Fruit fly (Drosophila melanogaster) whole organism, embryonic: ENCODE measurements around the gene CG7943.

Experiments
- ATbp ChIP-seq: fragments of 200-800 bp; sonication (Bioruptor generic); optimal IDR thresholded peaks from 2 replicates; lab custom pipeline; 2017; ENCODE audit warnings: missing biosample characterization, mild to moderate bottlenecking, missing genetic modification characterization, missing genetic modification reagents
- CG12299 ChIP-seq: fragments of 200-800 bp; sonication (Bioruptor generic); optimal IDR thresholded peaks from 2 replicates; lab custom pipeline; 2018; ENCODE audit warnings: missing biosample characterization, mild to moderate bottlenecking, missing genetic modification characterization
- CG12659 ChIP-seq: fragments of 200-800 bp; sonication (Bioruptor generic); optimal IDR thresholded peaks from 3 replicates; lab custom pipeline; 2017; ENCODE audit warnings: mild to moderate bottlenecking, missing biosample characterization, missing genetic modification reagents, missing genetic modification characterization
- CG14441 ChIP-seq: fragments of 200-800 bp; sonication (Bioruptor generic); IDR thresholded peaks from 2 replicates; pipeline ENCODE4 v1.3.6; 2022; ENCODE audit warnings: missing biosample characterization, missing genetic modification characterization
- CG14710 ChIP-seq: fragments of 200-800 bp; sonication (Bioruptor generic); optimal IDR thresholded peaks from 3 replicates; lab custom pipeline; 2019; ENCODE audit warnings: missing biosample characterization, mild to moderate bottlenecking, missing genetic modification characterization, moderate library complexity
- CG14965 ChIP-seq: fragments of 200-800 bp; sonication (Bioruptor generic); optimal IDR thresholded peaks from 2 replicates; lab custom pipeline; 2016; ENCODE audit warnings: missing biosample characterization, missing genetic modification characterization, borderline replicate concordance
- CG17829 ChIP-seq: fragments of 200-800 bp; optimal IDR thresholded peaks from 2 replicates; lab custom pipeline; 2019; ENCODE audit warnings: missing biosample characterization, mild to moderate bottlenecking, missing genetic modification characterization, moderate library complexity
- CG18476 ChIP-seq: fragments of 200-800 bp; sonication (Bioruptor generic); optimal IDR thresholded peaks from 2 replicates; lab custom pipeline; 2016; ENCODE audit warnings: missing biosample characterization, mild to moderate bottlenecking, missing genetic modification characterization
- CG18619 ChIP-seq: fragments of 200-800 bp; sonication (Bioruptor generic); optimal IDR thresholded peaks from 3 replicates; lab custom pipeline; 2017; ENCODE audit warnings: missing biosample characterization, mild to moderate bottlenecking, missing genetic modification characterization
- CG31388 ChIP-seq: fragments of 200-800 bp; sonication (Bioruptor generic); optimal IDR thresholded peaks from 2 replicates; lab custom pipeline; 2016; ENCODE audit warnings: missing biosample characterization, missing genetic modification characterization
- CG33557 ChIP-seq: fragments of 200-800 bp; sonication (Bioruptor generic); optimal IDR thresholded peaks from 2 replicates; lab custom pipeline; 2019; ENCODE audit warnings: missing biosample characterization, mild to moderate bottlenecking, missing genetic modification characterization, moderate library complexity
- CG34422 ChIP-seq: fragments of 200-800 bp; sonication (Bioruptor generic); IDR thresholded peaks from 3 replicates; pipeline ENCODE4 v1.3.6; 2022; ENCODE audit warnings: missing biosample characterization, missing genetic modification characterization
- CG3726 ChIP-seq: fragments of 200-800 bp; sonication (Bioruptor generic); IDR thresholded peaks from 3 replicates; pipeline ENCODE4, ENCODE4 v1.3.6; 2022; ENCODE audit warnings: missing biosample characterization, missing genetic modification characterization
- CG5180 ChIP-seq: fragments of 200-800 bp; sonication (Bioruptor generic); optimal IDR thresholded peaks from 3 replicates; lab custom pipeline; 2017; ENCODE audit warnings: missing biosample characterization, missing genetic modification characterization, mild to moderate bottlenecking, moderate library complexity, missing genetic modification reagents
- CG5953 ChIP-seq: fragments of 200-800 bp; sonication (Bioruptor generic); IDR thresholded peaks from 2 replicates; pipeline ENCODE4 v1.3.6; 2022; ENCODE audit warnings: missing biosample characterization, missing genetic modification characterization
- CG8089 ChIP-seq: fragments of 200-800 bp; sonication (Bioruptor generic); optimal IDR thresholded peaks from 3 replicates; lab custom pipeline; 2016; ENCODE audit warnings: missing biosample characterization, missing genetic modification characterization
- CG8765 ChIP-seq: fragments of 200-800 bp; sonication (Bioruptor generic); IDR thresholded peaks from 2 replicates; pipeline ENCODE4 v1.3.6; 2022; ENCODE audit warnings: missing biosample characterization, missing genetic modification characterization
- CHES-1-like ChIP-seq: fragments of 200-800 bp; sonication (Bioruptor generic); optimal IDR thresholded peaks from 2 replicates; lab custom pipeline; 2016; ENCODE audit warnings: missing biosample characterization, missing genetic modification characterization
- Chrac-16 ChIP-seq: fragments of 200-800 bp; sonication (Bioruptor generic); optimal IDR thresholded peaks from 3 replicates; lab custom pipeline; 2016; ENCODE audit warnings: missing biosample characterization, missing genetic modification characterization
- Dad ChIP-seq: fragments of 200-800 bp; sonication (Bioruptor generic); optimal IDR thresholded peaks from 3 replicates; lab custom pipeline; 2016; ENCODE audit warnings: missing biosample characterization, missing genetic modification characterization
- Elba2 ChIP-seq: fragments of 200-800 bp; sonication (Bioruptor generic); optimal IDR thresholded peaks from 3 replicates; lab custom pipeline; 2016; ENCODE audit warnings: missing biosample characterization, missing genetic modification characterization
- Gsc ChIP-seq: fragments of 200-800 bp; sonication (Bioruptor generic); IDR thresholded peaks from 2 replicates; pipeline ENCODE4 v1.3.6; 2022; ENCODE audit warnings: missing biosample characterization, missing genetic modification characterization
- Hand ChIP-seq: fragments of 200-800 bp; sonication (Bioruptor generic); optimal IDR thresholded peaks from 2 replicates; lab custom pipeline; 2017; ENCODE audit warnings: mild to moderate bottlenecking, missing biosample characterization, missing genetic modification reagents, missing genetic modification characterization
- HmgD ChIP-seq: fragments of 200-800 bp; sonication (Bioruptor generic); optimal IDR thresholded peaks from 3 replicates; lab custom pipeline; 2016; ENCODE audit warnings: missing biosample characterization, missing genetic modification characterization
- Hr78 ChIP-seq, 2 experiments: fragments of 200-800 bp in 1 of 2; fragments of >200 bp in 1 of 2; sonication (Bioruptor generic) in 1 of 2; optimal IDR thresholded peaks; 2 replicates each; lab custom pipeline; 2017 to 2019; ENCODE audit warnings: missing biosample characterization in 2 of 2, missing genetic modification characterization in 2 of 2, mild to moderate bottlenecking in 1 of 2, moderate library complexity in 1 of 2
- Med ChIP-seq: fragments of 200-800 bp; sonication (Bioruptor generic); peaks from one replicate; lab custom pipeline; 2016; ENCODE audit warnings: missing biosample characterization, missing genetic modification characterization, mild to moderate bottlenecking, inconsistent platforms, moderate library complexity
- Nf-YC ChIP-seq: fragments of 200-800 bp; optimal IDR thresholded peaks from 3 replicates; lab custom pipeline; 2019; ENCODE audit warnings: missing biosample characterization, mild to moderate bottlenecking, missing genetic modification characterization, moderate library complexity
- Poxn ChIP-seq: fragments of 200-800 bp; sonication (Bioruptor generic); IDR thresholded peaks from 2 replicates; pipeline ENCODE4 v1.3.6; 2022; ENCODE audit warnings: missing biosample characterization, missing genetic modification characterization
- Rfx ChIP-seq: fragments of 200-800 bp; sonication (Bioruptor generic); IDR thresholded peaks from 2 replicates; pipeline ENCODE4 v1.3.6; 2022; ENCODE audit warnings: missing biosample characterization, missing genetic modification characterization
- Sin3A ChIP-seq: fragments of >200 bp; optimal IDR thresholded peaks from 2 replicates; lab custom pipeline; 2018
- Vsx1 ChIP-seq: fragments of 200-800 bp; sonication (Bioruptor generic); optimal IDR thresholded peaks from 2 replicates; lab custom pipeline; 2017; ENCODE audit warnings: missing biosample characterization, mild to moderate bottlenecking, missing genetic modification characterization, missing genetic modification reagents
- ap ChIP-seq: fragments of 200-800 bp; sonication (Bioruptor generic); IDR thresholded peaks from 2 replicates; pipeline ENCODE4 v1.3.6; 2022; ENCODE audit warnings: missing biosample characterization, missing genetic modification characterization
- ato ChIP-seq: fragments of 200-800 bp; sonication (Bioruptor generic); IDR thresholded peaks from 2 replicates; pipeline ENCODE4 v1.3.6; 2022; ENCODE audit warnings: missing biosample characterization, missing genetic modification characterization; ENCODE audit not compliant: partially characterized antibody
- az2 ChIP-seq: fragments of 200-800 bp; sonication (Bioruptor generic); optimal IDR thresholded peaks from 3 replicates; lab custom pipeline; 2016; ENCODE audit warnings: missing biosample characterization, missing genetic modification characterization
- br ChIP-seq: fragments of >200 bp; optimal IDR thresholded peaks from 2 replicates; lab custom pipeline; 2017
- fu2 ChIP-seq: fragments of 200-800 bp; sonication (Bioruptor generic); optimal IDR thresholded peaks from 2 replicates; lab custom pipeline; 2016; ENCODE audit warnings: missing biosample characterization, missing genetic modification characterization
- gcm2 ChIP-seq: fragments of 200-800 bp; sonication (Bioruptor generic); optimal IDR thresholded peaks from 2 replicates; lab custom pipeline; 2016; ENCODE audit warnings: missing biosample characterization, missing genetic modification characterization
- gem ChIP-seq: fragments of 200-800 bp; sonication (Bioruptor generic); optimal IDR thresholded peaks from 2 replicates; lab custom pipeline; 2019; ENCODE audit warnings: missing biosample characterization, mild to moderate bottlenecking, missing genetic modification characterization, moderate library complexity
- grau ChIP-seq: fragments of 200-800 bp; optimal IDR thresholded peaks from 3 replicates; lab custom pipeline; 2019; ENCODE audit warnings: missing biosample characterization, mild to moderate bottlenecking, missing genetic modification characterization, moderate library complexity
- jumu ChIP-seq: fragments of 200-800 bp; sonication (Bioruptor generic); optimal IDR thresholded peaks from 3 replicates; lab custom pipeline; 2016; ENCODE audit warnings: missing biosample characterization, missing genetic modification characterization
- mam ChIP-seq: fragments of 200-800 bp; sonication (Bioruptor generic); optimal IDR thresholded peaks from 3 replicates; lab custom pipeline; 2016; ENCODE audit warnings: missing biosample characterization, missing genetic modification characterization
- nerfin-1 ChIP-seq: fragments of 200-800 bp; sonication (Bioruptor generic); optimal IDR thresholded peaks from 3 replicates; lab custom pipeline; 2019; ENCODE audit warnings: missing biosample characterization, mild to moderate bottlenecking, missing genetic modification characterization, moderate library complexity
- nmo ChIP-seq: fragments of 200-800 bp; sonication (Bioruptor generic); optimal IDR thresholded peaks from 2 replicates; lab custom pipeline; 2018; ENCODE audit warnings: missing biosample characterization, mild to moderate bottlenecking, missing genetic modification characterization, moderate library complexity
- sc ChIP-seq, 3 experiments: fragments of >200 bp in 2 of 3; fragments of 200-800 bp in 1 of 3; sonication (Bioruptor generic) in 1 of 3; optimal IDR thresholded peaks; 2 replicates in 2 of 3; 3 replicates in 1 of 3; lab custom pipeline; 2017; ENCODE audit warnings: mild to moderate bottlenecking in 1 of 3, missing biosample characterization in 1 of 3, missing genetic modification characterization in 1 of 3, missing genetic modification reagents in 1 of 3
- sens ChIP-seq: fragments of 200-800 bp; sonication (Bioruptor generic); peaks from one replicate; lab custom pipeline; 2016; ENCODE audit warnings: missing biosample characterization, missing genetic modification characterization
- sisA ChIP-seq: fragments of 200-800 bp; sonication (Bioruptor generic); IDR thresholded peaks from 2 replicates; pipeline ENCODE4 v1.3.6; 2022; ENCODE audit warnings: missing biosample characterization, missing genetic modification characterization
- tgo ChIP-seq: fragments of 200-800 bp; sonication (Bioruptor generic); IDR thresholded peaks from 3 replicates; pipeline ENCODE4 v1.3.6; 2022; ENCODE audit warnings: missing biosample characterization, missing genetic modification characterization
- tio ChIP-seq: fragments of 200-800 bp; sonication (Bioruptor generic); optimal IDR thresholded peaks from 2 replicates; lab custom pipeline; 2017; ENCODE audit warnings: missing biosample characterization, missing genetic modification characterization, inconsistent platforms
- trem ChIP-seq: fragments of 200-800 bp; optimal IDR thresholded peaks from 3 replicates; lab custom pipeline; 2019; ENCODE audit warnings: missing biosample characterization, mild to moderate bottlenecking, missing genetic modification characterization, moderate library complexity
- zfh1 ChIP-seq: fragments of 200-800 bp; sonication (Bioruptor generic); IDR thresholded peaks from 3 replicates; pipeline ENCODE4 v1.3.6; 2022; ENCODE audit warnings: missing biosample characterization, missing genetic modification characterization

The CG7943 gene

DNA sequence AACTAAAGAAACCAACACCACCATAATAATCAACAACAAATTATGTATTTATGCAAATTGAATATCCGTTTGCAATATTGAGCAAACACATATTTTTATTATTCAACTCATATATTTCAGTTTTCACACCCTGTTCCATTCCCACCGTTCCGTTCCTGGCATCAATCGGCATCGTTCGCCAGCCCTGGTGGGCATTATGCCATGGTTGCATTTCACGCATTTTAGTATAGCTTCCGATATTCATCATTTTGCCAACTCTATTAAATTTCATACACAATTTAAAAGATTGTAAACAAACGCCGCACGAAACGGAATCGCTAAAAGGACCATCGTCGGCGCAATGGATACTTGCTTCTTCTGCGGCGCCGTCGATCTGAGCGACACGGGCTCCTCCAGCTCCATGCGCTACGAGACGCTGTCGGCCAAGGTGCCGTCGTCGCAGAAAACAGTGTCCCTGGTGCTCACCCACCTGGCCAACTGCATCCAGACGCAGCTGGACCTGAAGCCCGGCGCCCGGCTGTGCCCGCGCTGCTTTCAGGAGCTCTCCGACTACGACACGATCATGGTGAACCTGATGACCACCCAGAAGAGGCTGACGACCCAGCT, 3.0 kb upstream of the CG7943 start, which contains the start of gene Sry-delta (continued):
- TF ChIP-seq CG33557 (GFP tag; lab: Kevin White, UChicago) (peak; percentile 52), Vsx1 (GFP tag; lab: Kevin White, UChicago) (no peak), Med (peak; percentile 99), CG5953 (0 out of 2 replicates have a peak, but pooled peaks have one; percentile 23), az2 (GFP tag; lab: Kevin White, UChicago) (peak; percentile 72), CG18619 (GFP tag; lab: Kevin White, UChicago) (peak; percentile 62), gem (tag; lab: Kevin White, UChicago) (no peak), nerfin-1 (tag; lab: Kevin White, UChicago) (peak; percentile 64), Gsc (no peak), CG14965 (peak; percentile 3), CG34422 (peak; percentile 84), Poxn (peak; percentile 42; the same call in 1 of the 2 replicates), Elba2 (no peak), Nf-YC (tag; lab: Kevin White, UChicago) (peak; percentile 63), sc (optimal IDR thresholded peaks at IDR 0.05; lab: Kevin White, UChicago) (no peak), sc (GFP tag; optimal IDR thresholded peaks at IDR 0.05; lab: Kevin White, UChicago) (peak; percentile 19), Dad (GFP tag; lab: Kevin White, UChicago) (peak; percentile 91), gcm2 (GFP tag; lab: Kevin White, UChicago) (peak; percentile 13), Hr78 (GFP tag; optimal IDR thresholded peaks at IDR 0.05; lab: Kevin White, UChicago) (no peak), nmo (GFP tag; lab: Kevin White, UChicago) (peak; percentile 81), zfh1 (GFP tag; lab: Robert Waterston, UW) (peak; percentile 73; the same call in 2 of the 3 replicates), fu2 (GFP tag; lab: Kevin White, UChicago) (peak; percentile 81), CG31388 (GFP tag; lab: Kevin White, UChicago) (peak; percentile 60), ap (peak; percentile 46), ato (GFP tag; lab: Robert Waterston, UW) (peak; percentile 64; the same call in 1 of the 2 replicates), HmgD (GFP tag; lab: Kevin White, UChicago) (peak; percentile 96), CG18476 (GFP tag; lab: Kevin White, UChicago) (peak; percentile 53), Sin3A (peak; percentile 71), CHES-1-like (peak; percentile 95), CG8765 (peak; percentile 57; the same call in 1 of the 2 replicates), CG12659 (GFP tag; lab: Kevin White, UChicago) (peak; percentile 91), br (lab: Kevin White, UChicago) (no peak), CG14441 (peak; percentile 78), grau (peak; percentile 70), CG17829 (tag; lab: Kevin White, UChicago) (peak; percentile 84), CG14710 (tag; lab: Kevin White, UChicago) (peak; percentile 88), CG12299 (peak; percentile 32), CG8089 (GFP tag; lab: Kevin White, UChicago) (peak; percentile 70), jumu (peak; percentile 86), Chrac-16 (GFP tag; lab: Kevin White, UChicago) (peak; percentile 84), CG3726 (GFP tag; lab: Robert Waterston, UW) (0 out of 3 replicates have a peak, but pooled peaks have one; percentile 49), mam (GFP tag; lab: Kevin White, UChicago) (peak; percentile 94), Hand (GFP tag; lab: Kevin White, UChicago) (no peak), sens (peak; percentile 96), Rfx (GFP tag; lab: Robert Waterston, UW) (peak; percentile 92), sisA (GFP tag; lab: Robert Waterston, UW) (peak; percentile 78), tio (GFP tag; lab: Kevin White, UChicago) (no peak), CG5180 (GFP tag; lab: Kevin White, UChicago) (no peak), tgo (GFP tag; lab: Robert Waterston, UW) (peak; percentile 75), trem (tag; lab: Kevin White, UChicago) (peak; percentile 83), ATbp (GFP tag; lab: Kevin White, UChicago) (no peak)
